Worm (Caenorhabditis elegans): ENCODE results near the gene R09B5.11.

The R09B5.11 gene

ce11 chrV:1447079-1447478 is 8.1 kb downstream of the R09B5.11 start, which contains the start of gene cnc-4:
cnc-4 (plus strand) TSS chrV:1447195.
- TF ChIP-seq eyg-1 (tag; optimal IDR thresholded peaks at IDR 0.05): no peak
- TF ChIP-seq ceh-45 (GFP tag; IDR thresholded peaks at IDR 0.05): no peak
- TF ChIP-seq pha-4 (tag; optimal IDR thresholded peaks at IDR 0.05): no peak
- TF ChIP-seq ceh-2 (tag; optimal IDR thresholded peaks at IDR 0.05): no peak
- no peak for TF ChIP-seq ztf-16 (tag; optimal IDR thresholded peaks at IDR 0.05)
- no peak for TF ChIP-seq lin-11 (tag; optimal IDR thresholded peaks at IDR 0.05)
- no peak for TF ChIP-seq Y22D7AL.16 (tag; optimal IDR thresholded peaks at IDR 0.05)
- no peak for TF ChIP-seq unc-42 (tag; optimal IDR thresholded peaks at IDR 0.05)
- TF ChIP-seq unc-55 (GFP tag; optimal IDR thresholded peaks at IDR 0.05): no peak
- no peak for TF ChIP-seq sdc-2 (tag; optimal IDR thresholded peaks at IDR 0.05)
- no peak for TF ChIP-seq elt-4 (tag; optimal IDR thresholded peaks at IDR 0.05)
- no peak for TF ChIP-seq ceh-48 (tag; optimal IDR thresholded peaks at IDR 0.05)
- TF ChIP-seq C38D4.7 (GFP tag; optimal IDR thresholded peaks at IDR 0.05): no peak

- TF ChIP-seq unc-55 (GFP tag; optimal IDR thresholded peaks at IDR 0.05): no peak
- TF ChIP-seq mec-3 (tag; optimal IDR thresholded peaks at IDR 0.05; ENCODE audit: borderline replicate concordance): no peak
- no peak for TF ChIP-seq hlh-30 (tag; optimal IDR thresholded peaks at IDR 0.05; ENCODE audit: insufficient read depth)
- TF ChIP-seq ceh-19 (GFP tag; optimal IDR thresholded peaks at IDR 0.05): no peak
- TF ChIP-seq hlh-6 (tag; optimal IDR thresholded peaks at IDR 0.05): no peak
- TF ChIP-seq rnt-1 (tag; optimal IDR thresholded peaks at IDR 0.05): no peak
- TF ChIP-seq K09A11.1 (tag; optimal IDR thresholded peaks at IDR 0.05; ENCODE audit: insufficient read depth): no peak
- no peak for TF ChIP-seq pqm-1 (tag; optimal IDR thresholded peaks at IDR 0.05)
- TF ChIP-seq ceh-14 (tag; optimal IDR thresholded peaks at IDR 0.05): no peak
- no peak for TF ChIP-seq lin-11 (tag; optimal IDR thresholded peaks at IDR 0.05)
- TF ChIP-seq ceh-31 (tag; optimal IDR thresholded peaks at IDR 0.05): no peak
- no peak for TF ChIP-seq tbx-7 (tag; optimal IDR thresholded peaks at IDR 0.05)
- no peak for TF ChIP-seq ceh-45 (GFP tag; IDR thresholded peaks at IDR 0.05)
- no peak for TF ChIP-seq C38D4.7 (GFP tag; optimal IDR thresholded peaks at IDR 0.05)
- no peak for TF ChIP-seq tbx-2 (tag; optimal IDR thresholded peaks at IDR 0.05)
Observed at ce11 chrV:1447724-1448123, 8.7 kb downstream of the R09B5.11 start, which contains the start of gene cnc-3. cnc-3 (plus strand) TSS chrV:1448004.

ce11 chrV:1450160-1450559 is 11.2 kb downstream of the R09B5.11 start, which contains the start of gene cnc-2:
cnc-2 (minus strand) TSS chrV:1450183.
- TF ChIP-seq nhr-232 (tag; optimal IDR thresholded peaks at IDR 0.05) (no peak), ama-1 (optimal IDR thresholded peaks at IDR 0.05) (no peak), hlh-13 (GFP tag; optimal IDR thresholded peaks at IDR 0.05) (no peak), ceh-14 (tag; optimal IDR thresholded peaks at IDR 0.05) (no peak), che-1 (tag; optimal IDR thresholded peaks at IDR 0.05) (no peak), Y22D7AL.16 (tag; optimal IDR thresholded peaks at IDR 0.05) (no peak), hlh-15 (tag; optimal IDR thresholded peaks at IDR 0.05) (no peak), ref-2 (tag; optimal IDR thresholded peaks at IDR 0.05) (no peak), ceh-34 (tag; optimal IDR thresholded peaks at IDR 0.05) (no peak), sox-4 (tag; optimal IDR thresholded peaks at IDR 0.05) (no peak), pros-1 (tag; optimal IDR thresholded peaks at IDR 0.05) (no peak), zip-5 (tag; optimal IDR thresholded peaks at IDR 0.05) (no peak), fkh-6 (tag; optimal IDR thresholded peaks at IDR 0.05) (no peak), unc-86 (tag; optimal IDR thresholded peaks at IDR 0.05) (no peak), rnt-1 (tag; optimal IDR thresholded peaks at IDR 0.05) (no peak), hlh-30 (tag; optimal IDR thresholded peaks at IDR 0.05; ENCODE audit: insufficient read depth) (no peak), ztf-16 (tag; optimal IDR thresholded peaks at IDR 0.05) (no peak), K02D7.2 (tag; optimal IDR thresholded peaks at IDR 0.05) (no peak), ceh-22 (tag; optimal IDR thresholded peaks at IDR 0.05) (no peak), ceh-18 (tag; optimal IDR thresholded peaks at IDR 0.05) (no peak)

ce11 chrV:1451334-1451733 is 12.3 kb downstream of the R09B5.11 start, which contains the start of gene srj-23:
srj-23 (plus strand) TSS chrV:1451634.
- TF ChIP-seq nfya-1 (tag; optimal IDR thresholded peaks at IDR 0.05) (no peak), fkh-10 (GFP tag; optimal IDR thresholded peaks at IDR 0.05) (no peak), zip-5 (tag; optimal IDR thresholded peaks at IDR 0.05) (no peak), odd-2 (tag; optimal IDR thresholded peaks at IDR 0.05) (no peak), elt-2 (tag; optimal IDR thresholded peaks at IDR 0.05) (no peak), tbx-2 (tag; optimal IDR thresholded peaks at IDR 0.05) (no peak), unc-86 (tag; optimal IDR thresholded peaks at IDR 0.05) (no peak), hlh-6 (tag; optimal IDR thresholded peaks at IDR 0.05) (no peak), ceh-9 (tag; optimal IDR thresholded peaks at IDR 0.05) (no peak), hlh-15 (tag; optimal IDR thresholded peaks at IDR 0.05) (no peak), ceh-22 (tag; optimal IDR thresholded peaks at IDR 0.05) (no peak), ceh-14 (tag; optimal IDR thresholded peaks at IDR 0.05) (no peak), ets-4 (tag; optimal IDR thresholded peaks at IDR 0.05) (no peak), ceh-34 (tag; optimal IDR thresholded peaks at IDR 0.05) (no peak), pqm-1 (tag; optimal IDR thresholded peaks at IDR 0.05) (no peak), madf-2 (tag; optimal IDR thresholded peaks at IDR 0.05) (no peak), sox-4 (tag; optimal IDR thresholded peaks at IDR 0.05) (no peak), fax-1 (tag; optimal IDR thresholded peaks at IDR 0.05) (no peak), pat-9 (tag; optimal IDR thresholded peaks at IDR 0.05) (no peak)
